Worm (Caenorhabditis elegans) whole organism, late embryonic: ENCODE measurements around the gene aqp-6.

Experiments
- K02D7.2 ChIP-seq: sonication (generic microtip); optimal IDR thresholded peaks from 2 replicates; lab custom pipeline; 2017; ENCODE audit warnings: mild to moderate bottlenecking, missing genetic modification characterization, missing compliant biosample characterization
- Y22D7AL.16 ChIP-seq: sonication (generic microtip); optimal IDR thresholded peaks from 2 replicates; lab custom pipeline; 2016; ENCODE audit warnings: missing genetic modification characterization, missing compliant biosample characterization
- ahr-1 ChIP-seq: sonication (generic microtip); optimal IDR thresholded peaks from 2 replicates; lab custom pipeline; 2016; ENCODE audit warnings: missing genetic modification characterization, missing compliant biosample characterization
- ceh-2 ChIP-seq: sonication (generic microtip); optimal IDR thresholded peaks from 2 replicates; lab custom pipeline; 2016; ENCODE audit warnings: missing genotype, missing genetic modification characterization, missing compliant biosample characterization
- ceh-22 ChIP-seq: sonication (generic microtip); optimal IDR thresholded peaks from 2 replicates; lab custom pipeline; 2017; ENCODE audit warnings: missing biosample characterization, missing genetic modification characterization
- ceh-9 ChIP-seq: sonication (generic microtip); optimal IDR thresholded peaks from 2 replicates; lab custom pipeline; 2016; ENCODE audit warnings: mild to moderate bottlenecking, missing genetic modification characterization, inconsistent platforms, missing compliant biosample characterization
- elt-2 ChIP-seq: sonication (generic microtip); optimal IDR thresholded peaks from 2 replicates; lab custom pipeline; 2016; ENCODE audit warnings: missing genetic modification reagents, missing genetic modification characterization, missing compliant biosample characterization
- fkh-10 ChIP-seq: fragments of 150-350 bp; optimal IDR thresholded peaks from 2 replicates; lab custom pipeline; 2014; ENCODE audit warnings: missing biosample characterization, missing genetic modification reagents, missing genetic modification characterization
- hlh-30 ChIP-seq: sonication (generic microtip); optimal IDR thresholded peaks from 2 replicates; lab custom pipeline; 2017; ENCODE audit warnings: antibody characterized with exemption, missing genetic modification characterization, missing compliant biosample characterization; ENCODE audit not compliant: insufficient read depth
- hlh-8 ChIP-seq: sonication (generic microtip); optimal IDR thresholded peaks from 2 replicates; lab custom pipeline; 2016; ENCODE audit warnings: missing genotype, missing genetic modification characterization, missing compliant biosample characterization
- nfya-1 ChIP-seq: sonication (generic microtip); optimal IDR thresholded peaks from 2 replicates; lab custom pipeline; 2017; ENCODE audit warnings: missing genetic modification characterization, mild to moderate bottlenecking, missing compliant biosample characterization, antibody characterized with exemption, moderate library complexity
- pag-3 ChIP-seq: sonication (generic microtip); optimal IDR thresholded peaks from 2 replicates; lab custom pipeline; 2016; ENCODE audit warnings: missing compliant biosample characterization, missing genetic modification characterization, borderline replicate concordance
- pqm-1 ChIP-seq: sonication (generic microtip); optimal IDR thresholded peaks from 2 replicates; lab custom pipeline; 2016; ENCODE audit warnings: missing genetic modification characterization, missing compliant biosample characterization
- tbx-2 ChIP-seq: sonication (generic microtip); optimal IDR thresholded peaks from 2 replicates; lab custom pipeline; 2016; ENCODE audit warnings: missing genetic modification characterization, missing compliant biosample characterization

- TF ChIP-seq elt-2 (no peak), Y22D7AL.16 (tag; lab: Kevin White, UChicago) (no peak), ahr-1 (no peak), hlh-8 (tag; lab: Kevin White, UChicago) (no peak), K02D7.2 (tag; lab: Kevin White, UChicago) (no peak), ceh-2 (tag; lab: Kevin White, UChicago) (no peak), fkh-10 (GFP tag; lab: Kevin White, UChicago) (no peak), nfya-1 (no peak), hlh-30 (tag; lab: Kevin White, UChicago) (no peak), ceh-22 (tag; lab: Kevin White, UChicago) (no peak), pqm-1 (tag; lab: Kevin White, UChicago) (no peak), pag-3 (tag; lab: Kevin White, UChicago) (no peak), ceh-9 (tag; lab: Kevin White, UChicago) (no peak), tbx-2 (no peak)
Observed at ce11 chrV:10602051-10602937, 46.0 kb upstream of the aqp-6 start, which contains the start of gene H27A22.1.
